ENCODE assay signal across 1 fruit fly cellular context in genomic region chr2L:14612998-14613955, dm6.
TF ChIP-seq lines count a peak whose summit lies in the region.

No protein-coding gene starts in this region.

TF ChIP-seq in whole organism, embryonic, 481 proteins besides CTCF, POLR2A, EP300 and RAD21 (continued from another document and continues in another):
- TF ChIP-seq CG6791 (GFP tag; IDR thresholded peaks at IDR 0.05; lab: Robert Waterston, UW; ENCODE audit: partially characterized antibody) (no peak), CG13123 (GFP tag; optimal IDR thresholded peaks at IDR 0.05; lab: Kevin White, UChicago) (peak; percentile 31), ken (GFP tag; IDR thresholded peaks at IDR 0.05; lab: Robert Waterston, UW) (peak; percentile 25; the same call in 1 of the 3 replicates), Nf-YB (GFP tag; optimal IDR thresholded peaks at IDR 0.05; lab: Kevin White, UChicago) (peak; percentile 75), lola (GFP tag; optimal IDR thresholded peaks at IDR 0.05; lab: Kevin White, UChicago) (peak in 1 of 3 experiments; percentile 89), E2f2 (GFP tag; IDR thresholded peaks at IDR 0.05; lab: Robert Waterston, UW) (peak; percentile 47; the same call in 1 of the 2 replicates), CG4730 (GFP tag; IDR thresholded peaks at IDR 0.05; lab: Robert Waterston, UW) (peak; percentile 9; the same call in 1 of the 2 replicates), run (tag; optimal IDR thresholded peaks at IDR 0.05; lab: Kevin White, UChicago) (peak; percentile 49), CG31365 (tag; optimal IDR thresholded peaks at IDR 0.05; lab: Kevin White, UChicago) (no peak), crol (GFP tag; IDR thresholded peaks at IDR 0.05; lab: Robert Waterston, UW) (peak; percentile 68), CG9609 (GFP tag; optimal IDR thresholded peaks at IDR 0.05; lab: Kevin White, UChicago) (peak; percentile 20), Rfx (GFP tag; IDR thresholded peaks at IDR 0.05; lab: Robert Waterston, UW) (peak; percentile 55; the same call in 1 of the 2 replicates), Camta (GFP tag; optimal IDR thresholded peaks at IDR 0.05; lab: Kevin White, UChicago) (peak; percentile 3), CG6765 (GFP tag; optimal IDR thresholded peaks at IDR 0.05; lab: Kevin White, UChicago) (peak; percentile 77), vfl (GFP tag; optimal IDR thresholded peaks at IDR 0.05; lab: Kevin White, UChicago) (peak; percentile 39), CG1233 (GFP tag; optimal IDR thresholded peaks at IDR 0.05; lab: Kevin White, UChicago) (peak; percentile 82), CG4360 (GFP tag; IDR thresholded peaks at IDR 0.05; lab: Robert Waterston, UW) (no peak), CG10147 (GFP tag; optimal IDR thresholded peaks at IDR 0.05; lab: Kevin White, UChicago) (peak; percentile 66), CG3847 (GFP tag; IDR thresholded peaks at IDR 0.05; lab: Robert Waterston, UW) (peak; percentile 68), maf-S (GFP tag; optimal IDR thresholded peaks at IDR 0.05; lab: Kevin White, UChicago) (peak; percentile 23), h (optimal IDR thresholded peaks at IDR 0.05; lab: Kevin White, UChicago) (no peak), Ptx1 (GFP tag; IDR thresholded peaks at IDR 0.05; lab: Robert Waterston, UW) (peak; percentile 73), D19A (tag; optimal IDR thresholded peaks at IDR 0.05; lab: Kevin White, UChicago) (peak; percentile 85), CG1602 (GFP tag; optimal IDR thresholded peaks at IDR 0.05; lab: Kevin White, UChicago) (peak; percentile 72), kah (GFP tag; optimal IDR thresholded peaks at IDR 0.05; lab: Kevin White, UChicago) (peak; percentile 67), CG11695 (GFP tag; IDR thresholded peaks at IDR 0.05; lab: Robert Waterston, UW) (peak; percentile 84), YL-1 (GFP tag; optimal IDR thresholded peaks at IDR 0.05; lab: Kevin White, UChicago) (peak; percentile 52), Scr (GFP tag; IDR thresholded peaks at IDR 0.05; lab: Robert Waterston, UW; ENCODE audit: partially characterized antibody) (no peak), mld (GFP tag; IDR thresholded peaks at IDR 0.05; lab: Robert Waterston, UW; ENCODE audit: partially characterized antibody) (no peak), Asciz (GFP tag; optimal IDR thresholded peaks at IDR 0.05; lab: Kevin White, UChicago) (peak; percentile 86), CG2678 (tag; optimal IDR thresholded peaks at IDR 0.05; lab: Kevin White, UChicago) (peak; percentile 95), CG18476 (GFP tag; optimal IDR thresholded peaks at IDR 0.05; lab: Kevin White, UChicago) (peak; percentile 70), HLH54F (GFP tag; optimal IDR thresholded peaks at IDR 0.05; lab: Kevin White, UChicago) (peak; percentile 25), Mad (GFP tag; optimal IDR thresholded peaks at IDR 0.05; lab: Kevin White, UChicago) (peak; percentile 16), phol (tag; optimal IDR thresholded peaks at IDR 0.05; lab: Kevin White, UChicago) (peak; percentile 91), fru (optimal IDR thresholded peaks at IDR 0.05; lab: Kevin White, UChicago) (no peak), CG12769 (tag; optimal IDR thresholded peaks at IDR 0.05; lab: Kevin White, UChicago) (peak; percentile 68), tgo (GFP tag; IDR thresholded peaks at IDR 0.05; lab: Robert Waterston, UW) (peak; percentile 70; the same call in 2 of the 3 replicates), CG4854 (GFP tag; optimal IDR thresholded peaks at IDR 0.05; lab: Kevin White, UChicago) (no peak), CG1832 (GFP tag; optimal IDR thresholded peaks at IDR 0.05; lab: Kevin White, UChicago) (no peak), disco-r (GFP tag; optimal IDR thresholded peaks at IDR 0.05; lab: Kevin White, UChicago) (peak; percentile 60), bigmax (GFP tag; optimal IDR thresholded peaks at IDR 0.05; lab: Kevin White, UChicago) (no peak), CG8388 (GFP tag; optimal IDR thresholded peaks at IDR 0.05; lab: Kevin White, UChicago) (peak; percentile 85), klu (GFP tag; IDR thresholded peaks at IDR 0.05; lab: Robert Waterston, UW) (peak; percentile 45; the same call in 1 of the 2 replicates), CG7839 (tag; optimal IDR thresholded peaks at IDR 0.05; lab: Kevin White, UChicago) (peak; percentile 88), CG11085 (GFP tag; IDR thresholded peaks at IDR 0.05; lab: Robert Waterston, UW) (no peak), CG12942 (GFP tag; optimal IDR thresholded peaks at IDR 0.05; lab: Kevin White, UChicago) (peak; percentile 72), insv (GFP tag; optimal IDR thresholded peaks at IDR 0.05; lab: Kevin White, UChicago) (peak in 1 of 2 experiments; percentile 16), Oli (tag; optimal IDR thresholded peaks at IDR 0.05; lab: Kevin White, UChicago) (peak; percentile 90), CG10543 (GFP tag; optimal IDR thresholded peaks at IDR 0.05; lab: Kevin White, UChicago) (peak; percentile 82), Kr (GFP tag; optimal IDR thresholded peaks at IDR 0.05; lab: Kevin White, UChicago) (no peak), CG3065 (GFP tag; optimal IDR thresholded peaks at IDR 0.05; lab: Kevin White, UChicago) (peak; percentile 44), CG15269 (tag; optimal IDR thresholded peaks at IDR 0.05; lab: Kevin White, UChicago) (peak; percentile 88), chn (GFP tag; optimal IDR thresholded peaks at IDR 0.05; lab: Kevin White, UChicago) (no peak), wor (GFP tag; IDR thresholded peaks at IDR 0.05; lab: Robert Waterston, UW) (0 out of 2 replicates have a peak, but pooled peaks have one; percentile 36), Med (GFP tag; lab: Kevin White, UChicago) (peak; percentile 84), CG11723 (GFP tag; optimal IDR thresholded peaks at IDR 0.05; lab: Kevin White, UChicago) (peak; percentile 74), sr (GFP tag; IDR thresholded peaks at IDR 0.05; lab: Robert Waterston, UW) (no peak), CG11093 (GFP tag; IDR thresholded peaks at IDR 0.05; lab: Robert Waterston, UW) (0 out of 3 replicates have a peak, but pooled peaks have one; percentile 63), CG30431 (GFP tag; optimal IDR thresholded peaks at IDR 0.05; lab: Kevin White, UChicago) (peak; percentile 64), usp (GFP tag; optimal IDR thresholded peaks at IDR 0.05; lab: Kevin White, UChicago) (no peak), CG14860 (GFP tag; IDR thresholded peaks at IDR 0.05; lab: Robert Waterston, UW; ENCODE audit: partially characterized antibody) (no peak), CG17568 (GFP tag; optimal IDR thresholded peaks at IDR 0.05; lab: Kevin White, UChicago) (peak; percentile 66), CG1024 (GFP tag; IDR thresholded peaks at IDR 0.05; lab: Robert Waterston, UW) (no peak), CG1792 (GFP tag; optimal IDR thresholded peaks at IDR 0.05; lab: Kevin White, UChicago) (no peak), CG3995 (GFP tag; optimal IDR thresholded peaks at IDR 0.05; lab: Kevin White, UChicago) (peak; percentile 42), CG17829 (tag; optimal IDR thresholded peaks at IDR 0.05; lab: Kevin White, UChicago) (peak; percentile 88), slou (GFP tag; optimal IDR thresholded peaks at IDR 0.05; lab: Kevin White, UChicago) (peak; percentile 28), C15 (GFP tag; IDR thresholded peaks at IDR 0.05; lab: Robert Waterston, UW) (peak; percentile 6; the same call in 1 of the 3 replicates), luna (GFP tag; optimal IDR thresholded peaks at IDR 0.05; lab: Kevin White, UChicago) (no peak), tup (GFP tag; optimal IDR thresholded peaks at IDR 0.05; lab: Kevin White, UChicago) (no peak), Awh (GFP tag; IDR thresholded peaks at IDR 0.05; lab: Robert Waterston, UW) (no peak; the same call in 1 of the 2 replicates), sim (GFP tag; IDR thresholded peaks at IDR 0.05; lab: Robert Waterston, UW) (0 out of 2 replicates have a peak, but pooled peaks have one; percentile 39), pum (GFP tag; optimal IDR thresholded peaks at IDR 0.05; lab: Kevin White, UChicago) (no peak), wdn (GFP tag; IDR thresholded peaks at IDR 0.05; lab: Robert Waterston, UW) (no peak), sima (GFP tag; optimal IDR thresholded peaks at IDR 0.05; lab: Kevin White, UChicago) (no peak), CG12299 (tag; optimal IDR thresholded peaks at IDR 0.05; lab: Kevin White, UChicago) (peak; percentile 77), sd (tag; optimal IDR thresholded peaks at IDR 0.05; lab: Kevin White, UChicago) (peak; percentile 59), CG17912 (GFP tag; optimal IDR thresholded peaks at IDR 0.05; lab: Kevin White, UChicago) (no peak), MESR4 (GFP tag; optimal IDR thresholded peaks at IDR 0.05; lab: Kevin White, UChicago) (no peak), CG17385 (GFP tag; optimal IDR thresholded peaks at IDR 0.05; lab: Kevin White, UChicago) (peak; percentile 85), Oaz (GFP tag; IDR thresholded peaks at IDR 0.05; lab: Robert Waterston, UW) (peak; percentile 48), CG13624 (GFP tag; optimal IDR thresholded peaks at IDR 0.05; lab: Kevin White, UChicago) (peak; percentile 50), Taf1 (GFP tag; IDR thresholded peaks at IDR 0.05; lab: Robert Waterston, UW) (peak; percentile 48), Ravus (GFP tag; IDR thresholded peaks at IDR 0.05; lab: Robert Waterston, UW) (peak; percentile 30; the same call in 1 of the 2 replicates), CG15601 (tag; optimal IDR thresholded peaks at IDR 0.05; lab: Kevin White, UChicago) (peak; percentile 76), en (GFP tag; optimal IDR thresholded peaks at IDR 0.05; lab: Kevin White, UChicago) (peak; percentile 21), Max (GFP tag; optimal IDR thresholded peaks at IDR 0.05; lab: Kevin White, UChicago) (peak; percentile 40), mirr (GFP tag; optimal IDR thresholded peaks at IDR 0.05; lab: Kevin White, UChicago) (peak; percentile 54), CG1603 (tag; optimal IDR thresholded peaks at IDR 0.05; lab: Kevin White, UChicago) (no peak), CG10209 (GFP tag; optimal IDR thresholded peaks at IDR 0.05; lab: Kevin White, UChicago) (peak; percentile 84), CG10267 (tag; optimal IDR thresholded peaks at IDR 0.05; lab: Kevin White, UChicago) (peak; percentile 84), tio (GFP tag; optimal IDR thresholded peaks at IDR 0.05; lab: Kevin White, UChicago) (peak; percentile 81), dysf (GFP tag; IDR thresholded peaks at IDR 0.05; lab: Robert Waterston, UW) (peak; percentile 84), pfk (GFP tag; optimal IDR thresholded peaks at IDR 0.05; lab: Kevin White, UChicago) (no peak), CG17361 (GFP tag; IDR thresholded peaks at IDR 0.05; lab: Robert Waterston, UW) (peak; percentile 94), gsb (GFP tag; IDR thresholded peaks at IDR 0.05; lab: Robert Waterston, UW) (0 out of 2 replicates have a peak, but pooled peaks have one; percentile 17), pros (GFP tag; optimal IDR thresholded peaks at IDR 0.05; lab: Kevin White, UChicago) (no peak), CG9817 (tag; optimal IDR thresholded peaks at IDR 0.05; lab: Kevin White, UChicago) (peak; percentile 74), sens (GFP tag; lab: Kevin White, UChicago) (peak; percentile 88), CG34422 (GFP tag; IDR thresholded peaks at IDR 0.05; lab: Robert Waterston, UW) (no peak; the same call in 2 of the 3 replicates), Ets97D (GFP tag; optimal IDR thresholded peaks at IDR 0.05; lab: Kevin White, UChicago) (peak; percentile 4), caup (GFP tag; optimal IDR thresholded peaks at IDR 0.05; lab: Kevin White, UChicago; ENCODE audit: severe bottlenecking) (peak; percentile 67), CG34224 (GFP tag; IDR thresholded peaks at IDR 0.05; lab: Robert Waterston, UW; ENCODE audit: partially characterized antibody) (no peak), CrebB (tag; optimal IDR thresholded peaks at IDR 0.05; lab: Kevin White, UChicago) (no peak), CG10654 (GFP tag; optimal IDR thresholded peaks at IDR 0.05; lab: Kevin White, UChicago) (peak; percentile 77), btn (GFP tag; optimal IDR thresholded peaks at IDR 0.05; lab: Kevin White, UChicago) (no peak), NK7.1 (GFP tag; optimal IDR thresholded peaks at IDR 0.05; lab: Kevin White, UChicago) (no peak), Lhr (GFP tag; optimal IDR thresholded peaks at IDR 0.05; lab: Kevin White, UChicago) (peak; percentile 55), ato (GFP tag; IDR thresholded peaks at IDR 0.05; lab: Robert Waterston, UW; ENCODE audit: partially characterized antibody) (no peak), Deaf1 (tag; optimal IDR thresholded peaks at IDR 0.05; lab: Kevin White, UChicago) (peak; percentile 71), CG16863 (GFP tag; optimal IDR thresholded peaks at IDR 0.05; lab: Kevin White, UChicago) (peak; percentile 48), slp2 (GFP tag; optimal IDR thresholded peaks at IDR 0.05; lab: Kevin White, UChicago) (no peak), tna (GFP tag; IDR thresholded peaks at IDR 0.05; lab: Robert Waterston, UW; ENCODE audit: partially characterized antibody) (no peak), Sry-δ (GFP tag; optimal IDR thresholded peaks at IDR 0.05; lab: Kevin White, UChicago) (no peak), dati (GFP tag; IDR thresholded peaks at IDR 0.05; lab: Robert Waterston, UW) (no peak), Rx (GFP tag; IDR thresholded peaks at IDR 0.05; lab: Robert Waterston, UW) (0 out of 2 replicates have a peak, but pooled peaks have one; percentile 7), nom (GFP tag; optimal IDR thresholded peaks at IDR 0.05; lab: Kevin White, UChicago) (no peak), GATAe (GFP tag; conservative IDR thresholded peaks at IDR 0.05; lab: Robert Waterston, UW) (no peak), Opbp (GFP tag; IDR thresholded peaks at IDR 0.05; lab: Robert Waterston, UW; ENCODE audit: partially characterized antibody) (no peak), CG10431 (GFP tag; optimal IDR thresholded peaks at IDR 0.05; lab: Kevin White, UChicago) (peak; percentile 52), CG32772 (GFP tag; IDR thresholded peaks at IDR 0.05; lab: Robert Waterston, UW) (peak; percentile 67), Blimp-1 (GFP tag; optimal IDR thresholded peaks at IDR 0.05; lab: Kevin White, UChicago) (peak; percentile 84), CG12744 (GFP tag; optimal IDR thresholded peaks at IDR 0.05; lab: Kevin White, UChicago) (peak; percentile 46), sob (GFP tag; IDR thresholded peaks at IDR 0.05; lab: Robert Waterston, UW) (peak; percentile 72), NFAT (GFP tag; IDR thresholded peaks at IDR 0.05; lab: Robert Waterston, UW) (0 out of 2 replicates have a peak, but pooled peaks have one; percentile 4), Lim3 (GFP tag; IDR thresholded peaks at IDR 0.05; lab: Robert Waterston, UW) (no peak), Eip74EF (GFP tag; optimal IDR thresholded peaks at IDR 0.05; lab: Kevin White, UChicago) (peak in 1 of 2 experiments; percentile 54), H15 (GFP tag; IDR thresholded peaks at IDR 0.05; lab: Robert Waterston, UW) (no peak), esg (GFP tag; conservative IDR thresholded peaks at IDR 0.05; lab: Robert Waterston, UW) (peak; percentile 55)
